Fruit fly (Drosophila melanogaster): ENCODE data around the gene CG3558.

Gene CG3558

dm6 chr2L:2957547-2958174 lies 35.0 kb upstream of the CG3558 start (continued):
- peak; percentile 81 for TF ChIP-seq CG10979 (tag; optimal IDR thresholded peaks at IDR 0.05)
- no peak for TF ChIP-seq corto (GFP tag; optimal IDR thresholded peaks at IDR 0.05)
- TF ChIP-seq CG14667 (GFP tag; IDR thresholded peaks at IDR 0.05): 0 out of 2 replicates have a peak, but pooled peaks have one; percentile 30
- peak in 1 of 2 experiments; percentile 26 for TF ChIP-seq Hr78 (GFP tag; optimal IDR thresholded peaks at IDR 0.05)
- peak; percentile 45 for TF ChIP-seq CG2875 (GFP tag; optimal IDR thresholded peaks at IDR 0.05)
- no peak for TF ChIP-seq CG6765 (GFP tag; optimal IDR thresholded peaks at IDR 0.05)
- TF ChIP-seq CG11695 (GFP tag; IDR thresholded peaks at IDR 0.05): no peak
- TF ChIP-seq gcm2 (GFP tag; optimal IDR thresholded peaks at IDR 0.05): no peak
- no peak for TF ChIP-seq Dip3 (GFP tag; optimal IDR thresholded peaks at IDR 0.05)
- TF ChIP-seq pnt (GFP tag; optimal IDR thresholded peaks at IDR 0.05): peak; percentile 44
- peak; percentile 48 for TF ChIP-seq pum (GFP tag; optimal IDR thresholded peaks at IDR 0.05)
- peak; percentile 13 for TF ChIP-seq CG30431 (GFP tag; optimal IDR thresholded peaks at IDR 0.05)
- no peak for TF ChIP-seq Elba2 (GFP tag; optimal IDR thresholded peaks at IDR 0.05)
- no peak for TF ChIP-seq CG3281 (GFP tag; optimal IDR thresholded peaks at IDR 0.05)
- peak; percentile 43 for TF ChIP-seq CG10654 (GFP tag; optimal IDR thresholded peaks at IDR 0.05)
- no peak for TF ChIP-seq gsb-n (tag; optimal IDR thresholded peaks at IDR 0.05)
- TF ChIP-seq CG12104 (GFP tag; optimal IDR thresholded peaks at IDR 0.05): no peak
- peak; percentile 80 for TF ChIP-seq Drgx (GFP tag; IDR thresholded peaks at IDR 0.05)
- no peak for TF ChIP-seq lab (GFP tag; optimal IDR thresholded peaks at IDR 0.05)
- no peak for TF ChIP-seq CG10274 (GFP tag; optimal IDR thresholded peaks at IDR 0.05)
- no peak for TF ChIP-seq wdn (GFP tag; IDR thresholded peaks at IDR 0.05)
- no peak for TF ChIP-seq stc (GFP tag; IDR thresholded peaks at IDR 0.05)
- peak; percentile 61 for TF ChIP-seq Xbp1 (GFP tag; optimal IDR thresholded peaks at IDR 0.05)
- TF ChIP-seq CG34376 (GFP tag; optimal IDR thresholded peaks at IDR 0.05): no peak
- TF ChIP-seq Nf-YA (GFP tag; IDR thresholded peaks at IDR 0.05): 0 out of 2 replicates have a peak, but pooled peaks have one; percentile 32
- TF ChIP-seq CG11398 (GFP tag; optimal IDR thresholded peaks at IDR 0.05): no peak
- no peak for TF ChIP-seq Hr39 (optimal IDR thresholded peaks at IDR 0.05)
- TF ChIP-seq CG6683 (GFP tag; optimal IDR thresholded peaks at IDR 0.05): no peak
- TF ChIP-seq CG32532 (GFP tag; IDR thresholded peaks at IDR 0.05): no peak
- peak; percentile 62 for TF ChIP-seq lbe (GFP tag; optimal IDR thresholded peaks at IDR 0.05)
- TF ChIP-seq CG33213 (GFP tag; optimal IDR thresholded peaks at IDR 0.05): no peak
- no peak for TF ChIP-seq ash1 (GFP tag; optimal IDR thresholded peaks at IDR 0.05)
- TF ChIP-seq CG13123 (GFP tag; optimal IDR thresholded peaks at IDR 0.05): no peak
- TF ChIP-seq p53 (GFP tag; optimal IDR thresholded peaks at IDR 0.05): no peak
- TF ChIP-seq slp2 (GFP tag; optimal IDR thresholded peaks at IDR 0.05): no peak
- TF ChIP-seq bowl (GFP tag; IDR thresholded peaks at IDR 0.05): no peak
- no peak for TF ChIP-seq Bdp1 (GFP tag; optimal IDR thresholded peaks at IDR 0.05)
- no peak for TF ChIP-seq CG15601 (tag; optimal IDR thresholded peaks at IDR 0.05)
- TF ChIP-seq stwl (tag; optimal IDR thresholded peaks at IDR 0.05): no peak
- peak; percentile 63 for TF ChIP-seq nom (GFP tag; optimal IDR thresholded peaks at IDR 0.05)
- TF ChIP-seq CG11723 (GFP tag; optimal IDR thresholded peaks at IDR 0.05): no peak
- TF ChIP-seq CG14965 (GFP tag; optimal IDR thresholded peaks at IDR 0.05; ENCODE audit: borderline replicate concordance): no peak
- TF ChIP-seq bbx (GFP tag; IDR thresholded peaks at IDR 0.05; ENCODE audit: partially characterized antibody): no peak
- TF ChIP-seq ac (GFP tag; optimal IDR thresholded peaks at IDR 0.05): no peak
- TF ChIP-seq slbo (GFP tag; IDR thresholded peaks at IDR 0.05): no peak
- no peak for TF ChIP-seq CG6654 (GFP tag; optimal IDR thresholded peaks at IDR 0.05)
- peak; percentile 18; the same call in 1 of the 2 replicates for TF ChIP-seq ranshi (GFP tag; IDR thresholded peaks at IDR 0.05)
- no peak for TF ChIP-seq zf30C (GFP tag; optimal IDR thresholded peaks at IDR 0.05)
- TF ChIP-seq CG14710 (tag; optimal IDR thresholded peaks at IDR 0.05): peak; percentile 53
- no peak for TF ChIP-seq CG1792 (GFP tag; optimal IDR thresholded peaks at IDR 0.05)
- no peak for TF ChIP-seq klu (GFP tag; IDR thresholded peaks at IDR 0.05)
